Fruit fly (Drosophila melanogaster) whole organism, embryonic: Measurements from ENCODE around the gene CG43078.

Source experiments
- Ada2b ChIP-seq: fragments of 200-800 bp; sonication (Bioruptor generic); IDR thresholded peaks from 2 replicates; pipeline ENCODE4 v1.3.6; 2022; ENCODE audit warnings: missing biosample characterization, missing genetic modification characterization
- Asciz ChIP-seq: fragments of 200-800 bp; sonication (Bioruptor generic); optimal IDR thresholded peaks from 2 replicates; lab custom pipeline; 2017; ENCODE audit warnings: missing biosample characterization, mild to moderate bottlenecking, missing genetic modification characterization, missing genetic modification reagents
- BtbVII ChIP-seq: fragments of 200-800 bp; sonication (Bioruptor generic); optimal IDR thresholded peaks from 3 replicates; lab custom pipeline; 2017; ENCODE audit warnings: missing biosample characterization, mild to moderate bottlenecking, missing genetic modification characterization
- CG11456 ChIP-seq: fragments of 200-800 bp; sonication (Bioruptor generic); IDR thresholded peaks from 3 replicates; pipeline ENCODE4 v1.3.6; 2022; ENCODE audit warnings: missing biosample characterization, missing genetic modification characterization
- CG12299 ChIP-seq: fragments of 200-800 bp; sonication (Bioruptor generic); optimal IDR thresholded peaks from 2 replicates; lab custom pipeline; 2018; ENCODE audit warnings: missing biosample characterization, mild to moderate bottlenecking, missing genetic modification characterization
- CG14710 ChIP-seq: fragments of 200-800 bp; sonication (Bioruptor generic); optimal IDR thresholded peaks from 3 replicates; lab custom pipeline; 2019; ENCODE audit warnings: missing biosample characterization, mild to moderate bottlenecking, missing genetic modification characterization, moderate library complexity
- CG15269 ChIP-seq: fragments of 200-800 bp; sonication (Bioruptor generic); optimal IDR thresholded peaks from 2 replicates; lab custom pipeline; 2018; ENCODE audit warnings: missing biosample characterization, mild to moderate bottlenecking, missing genetic modification characterization, moderate library complexity
- CG15514 ChIP-seq: fragments of 200-800 bp; sonication (Bioruptor generic); optimal IDR thresholded peaks from 3 replicates; lab custom pipeline; 2017; ENCODE audit warnings: missing biosample characterization, missing genetic modification characterization, mild to moderate bottlenecking, moderate library complexity, missing genetic modification reagents
- CG16779 ChIP-seq: fragments of 200-800 bp; sonication (Bioruptor generic); IDR thresholded peaks from 2 replicates; pipeline ENCODE4 v1.3.6; 2022; ENCODE audit warnings: missing biosample characterization, missing genetic modification characterization
- CG16815 ChIP-seq: fragments of 200-800 bp; sonication (Bioruptor generic); optimal IDR thresholded peaks from 3 replicates; lab custom pipeline; 2017; ENCODE audit warnings: missing biosample characterization, mild to moderate bottlenecking, missing genetic modification characterization
- CG2199 ChIP-seq: fragments of 200-800 bp; sonication (Bioruptor generic); IDR thresholded peaks from 3 replicates; pipeline ENCODE4 v1.3.6; 2022; ENCODE audit warnings: missing biosample characterization, missing genetic modification characterization
- CG33557 ChIP-seq: fragments of 200-800 bp; sonication (Bioruptor generic); optimal IDR thresholded peaks from 2 replicates; lab custom pipeline; 2019; ENCODE audit warnings: missing biosample characterization, mild to moderate bottlenecking, missing genetic modification characterization, moderate library complexity
- CG3995 ChIP-seq: fragments of 200-800 bp; sonication (Bioruptor generic); optimal IDR thresholded peaks from 3 replicates; lab custom pipeline; 2016; ENCODE audit warnings: missing biosample characterization, missing genetic modification characterization
- CG7357 ChIP-seq: fragments of 200-800 bp; sonication (Bioruptor generic); IDR thresholded peaks from 3 replicates; pipeline ENCODE4 v1.3.6; 2022; ENCODE audit warnings: missing biosample characterization, missing genetic modification characterization
- CG7987 ChIP-seq: fragments of 200-800 bp; sonication (Bioruptor generic); optimal IDR thresholded peaks from 2 replicates; lab custom pipeline; 2018; ENCODE audit warnings: missing biosample characterization, mild to moderate bottlenecking, missing genetic modification characterization, moderate library complexity
- CG8359 ChIP-seq: fragments of 200-800 bp; sonication (Bioruptor generic); optimal IDR thresholded peaks from 2 replicates; lab custom pipeline; 2017; ENCODE audit warnings: missing biosample characterization, mild to moderate bottlenecking, missing genetic modification characterization, borderline replicate concordance
- CHES-1-like ChIP-seq: fragments of 200-800 bp; sonication (Bioruptor generic); optimal IDR thresholded peaks from 2 replicates; lab custom pipeline; 2016; ENCODE audit warnings: missing biosample characterization, missing genetic modification characterization
- CTCF ChIP-seq: fragments of 200-800 bp; sonication (Bioruptor generic); optimal IDR thresholded peaks from 2 replicates; lab custom pipeline; 2017; ENCODE audit warnings: missing biosample characterization, mild to moderate bottlenecking, missing genetic modification characterization, moderate library complexity
- Dp ChIP-seq: fragments of 200-800 bp; sonication (Bioruptor generic); optimal IDR thresholded peaks from 2 replicates; lab custom pipeline; 2018; ENCODE audit warnings: missing biosample characterization, mild to moderate bottlenecking, missing genetic modification characterization, moderate library complexity
- Dref ChIP-seq: fragments of 200-800 bp; sonication (Bioruptor generic); IDR thresholded peaks from 2 replicates; pipeline ENCODE4 v1.3.6; 2022; ENCODE audit warnings: missing biosample characterization, missing genetic modification characterization
- Eip74EF ChIP-seq, 2 experiments: fragments of 200-800 bp in 1 of 2; fragments of >200 bp in 1 of 2; sonication (Bioruptor generic) in 1 of 2; optimal IDR thresholded peaks; 2 replicates each; lab custom pipeline; 2017 to 2019; ENCODE audit warnings: missing biosample characterization in 2 of 2, missing genetic modification characterization in 2 of 2, mild to moderate bottlenecking in 1 of 2, moderate library complexity in 1 of 2
- Fer2 ChIP-seq: fragments of 200-800 bp; sonication (Bioruptor generic); optimal IDR thresholded peaks from 2 replicates; lab custom pipeline; 2018; ENCODE audit warnings: missing biosample characterization, mild to moderate bottlenecking, missing genetic modification characterization, moderate library complexity
- Max ChIP-seq: fragments of 200-800 bp; sonication (Bioruptor generic); optimal IDR thresholded peaks from 2 replicates; lab custom pipeline; 2016; ENCODE audit warnings: missing biosample characterization, mild to moderate bottlenecking, missing genetic modification characterization
- Med ChIP-seq: fragments of 200-800 bp; sonication (Bioruptor generic); peaks from one replicate; lab custom pipeline; 2016; ENCODE audit warnings: missing biosample characterization, missing genetic modification characterization, mild to moderate bottlenecking, inconsistent platforms, moderate library complexity
- Rx ChIP-seq: fragments of 200-800 bp; sonication (Bioruptor generic); IDR thresholded peaks from 2 replicates; pipeline ENCODE4 v1.3.6; 2022; ENCODE audit warnings: missing biosample characterization, missing genetic modification characterization
- Sox102F ChIP-seq: fragments of 200-800 bp; sonication (Bioruptor generic); optimal IDR thresholded peaks from 2 replicates; lab custom pipeline; 2018; ENCODE audit warnings: missing biosample characterization, mild to moderate bottlenecking, missing genetic modification characterization, moderate library complexity
- Trl ChIP-seq, 3 experiments: fragments of >200 bp in 2 of 3; fragments of 200-800 bp in 1 of 3; sonication (Bioruptor generic) in 1 of 3; optimal IDR thresholded peaks; 2 replicates in 1 of 3; 3 replicates in 2 of 3; lab custom pipeline; 2016 to 2017; ENCODE audit warnings: missing biosample characterization in 1 of 3, missing genetic modification characterization in 1 of 3
- Xrp1 ChIP-seq: fragments of 200-800 bp; sonication (Bioruptor generic); IDR thresholded peaks from 2 replicates; pipeline ENCODE4 v1.3.6; 2022; ENCODE audit warnings: missing biosample characterization, missing genetic modification characterization
- YL-1 ChIP-seq: fragments of 200-800 bp; sonication (Bioruptor generic); optimal IDR thresholded peaks from 3 replicates; lab custom pipeline; 2017; ENCODE audit warnings: missing biosample characterization, mild to moderate bottlenecking, missing genetic modification characterization
- crp ChIP-seq, 2 experiments: fragments of 200-800 bp; sonication (Bioruptor generic); optimal IDR thresholded peaks; 2 replicates in 1 of 2; 3 replicates in 1 of 2; lab custom pipeline; 2017; ENCODE audit warnings: missing biosample characterization in 2 of 2, missing genetic modification characterization in 2 of 2, mild to moderate bottlenecking in 1 of 2, moderate library complexity in 1 of 2
- dimm ChIP-seq: fragments of 200-800 bp; sonication (Bioruptor generic); IDR thresholded peaks from 2 replicates; pipeline ENCODE4 v1.3.6; 2022; ENCODE audit warnings: missing biosample characterization, missing genetic modification characterization
- dmrt99B ChIP-seq: fragments of 200-800 bp; sonication (Bioruptor generic); optimal IDR thresholded peaks from 2 replicates; lab custom pipeline; 2018; ENCODE audit warnings: missing biosample characterization, mild to moderate bottlenecking, missing genetic modification characterization, moderate library complexity
- eve ChIP-seq, 2 experiments: fragments of >200 bp; optimal IDR thresholded peaks; 2 replicates each; lab custom pipeline; 2017; ENCODE audit warnings: missing biosample characterization in 2 of 2, missing genetic modification characterization in 2 of 2
- ewg ChIP-seq: fragments of 200-800 bp; sonication (Bioruptor generic); optimal IDR thresholded peaks from 3 replicates; lab custom pipeline; 2017; ENCODE audit warnings: mild to moderate bottlenecking, missing biosample characterization, missing genetic modification reagents, missing genetic modification characterization
- fd96Cb ChIP-seq: fragments of 200-800 bp; sonication (Bioruptor generic); optimal IDR thresholded peaks from 2 replicates; lab custom pipeline; 2018; ENCODE audit warnings: missing biosample characterization, mild to moderate bottlenecking, missing genetic modification characterization, moderate library complexity
- fru ChIP-seq: fragments of >200 bp; optimal IDR thresholded peaks from 2 replicates; lab custom pipeline; 2017
- insv ChIP-seq, 2 experiments: fragments of 200-800 bp; sonication (Bioruptor generic); optimal IDR thresholded peaks; 3 replicates each; lab custom pipeline; 2016 to 2018; ENCODE audit warnings: missing biosample characterization in 2 of 2, missing genetic modification characterization in 2 of 2
- lab ChIP-seq: fragments of 200-800 bp; sonication (Bioruptor generic); optimal IDR thresholded peaks from 3 replicates; lab custom pipeline; 2017; ENCODE audit warnings: missing biosample characterization, missing genetic modification characterization, mild to moderate bottlenecking, moderate library complexity, missing genetic modification reagents
- nerfin-1 ChIP-seq: fragments of 200-800 bp; sonication (Bioruptor generic); optimal IDR thresholded peaks from 3 replicates; lab custom pipeline; 2019; ENCODE audit warnings: missing biosample characterization, mild to moderate bottlenecking, missing genetic modification characterization, moderate library complexity
- pzg ChIP-seq: fragments of 200-800 bp; sonication (Bioruptor generic); optimal IDR thresholded peaks from 3 replicates; lab custom pipeline; 2018; ENCODE audit warnings: missing biosample characterization, mild to moderate bottlenecking, missing genetic modification characterization, moderate library complexity
- sd ChIP-seq: fragments of 200-800 bp; sonication (Bioruptor generic); optimal IDR thresholded peaks from 3 replicates; lab custom pipeline; 2018; ENCODE audit warnings: missing biosample characterization, mild to moderate bottlenecking, missing genetic modification characterization, moderate library complexity
- sr ChIP-seq: fragments of 200-800 bp; sonication (Bioruptor generic); IDR thresholded peaks from 3 replicates; pipeline ENCODE4 v1.3.6; 2022; ENCODE audit warnings: missing biosample characterization, missing genetic modification characterization
- tio ChIP-seq: fragments of 200-800 bp; sonication (Bioruptor generic); optimal IDR thresholded peaks from 2 replicates; lab custom pipeline; 2017; ENCODE audit warnings: missing biosample characterization, missing genetic modification characterization, inconsistent platforms
- tll ChIP-seq, 2 experiments: fragments of 200-800 bp in 1 of 2; fragments of >200 bp in 1 of 2; sonication (Bioruptor generic) in 1 of 2; optimal IDR thresholded peaks; 2 replicates each; lab custom pipeline; 2017 to 2019; ENCODE audit warnings: missing biosample characterization in 2 of 2, missing genetic modification characterization in 2 of 2, mild to moderate bottlenecking in 1 of 2, moderate library complexity in 1 of 2
- trem ChIP-seq: fragments of 200-800 bp; optimal IDR thresholded peaks from 3 replicates; lab custom pipeline; 2019; ENCODE audit warnings: missing biosample characterization, mild to moderate bottlenecking, missing genetic modification characterization, moderate library complexity
- trh ChIP-seq: fragments of 200-800 bp; sonication (Bioruptor generic); optimal IDR thresholded peaks from 2 replicates; lab custom pipeline; 2016; ENCODE audit warnings: missing biosample characterization, missing genetic modification characterization
- tx ChIP-seq: fragments of 200-800 bp; sonication (Bioruptor generic); optimal IDR thresholded peaks from 2 replicates; lab custom pipeline; 2016; ENCODE audit warnings: missing biosample characterization, missing genetic modification characterization
- wdn ChIP-seq: fragments of 200-800 bp; sonication (Bioruptor generic); IDR thresholded peaks from 2 replicates; pipeline ENCODE4 v1.3.6; 2022; ENCODE audit warnings: missing biosample characterization, missing genetic modification characterization

Gene CG43078

DNA sequence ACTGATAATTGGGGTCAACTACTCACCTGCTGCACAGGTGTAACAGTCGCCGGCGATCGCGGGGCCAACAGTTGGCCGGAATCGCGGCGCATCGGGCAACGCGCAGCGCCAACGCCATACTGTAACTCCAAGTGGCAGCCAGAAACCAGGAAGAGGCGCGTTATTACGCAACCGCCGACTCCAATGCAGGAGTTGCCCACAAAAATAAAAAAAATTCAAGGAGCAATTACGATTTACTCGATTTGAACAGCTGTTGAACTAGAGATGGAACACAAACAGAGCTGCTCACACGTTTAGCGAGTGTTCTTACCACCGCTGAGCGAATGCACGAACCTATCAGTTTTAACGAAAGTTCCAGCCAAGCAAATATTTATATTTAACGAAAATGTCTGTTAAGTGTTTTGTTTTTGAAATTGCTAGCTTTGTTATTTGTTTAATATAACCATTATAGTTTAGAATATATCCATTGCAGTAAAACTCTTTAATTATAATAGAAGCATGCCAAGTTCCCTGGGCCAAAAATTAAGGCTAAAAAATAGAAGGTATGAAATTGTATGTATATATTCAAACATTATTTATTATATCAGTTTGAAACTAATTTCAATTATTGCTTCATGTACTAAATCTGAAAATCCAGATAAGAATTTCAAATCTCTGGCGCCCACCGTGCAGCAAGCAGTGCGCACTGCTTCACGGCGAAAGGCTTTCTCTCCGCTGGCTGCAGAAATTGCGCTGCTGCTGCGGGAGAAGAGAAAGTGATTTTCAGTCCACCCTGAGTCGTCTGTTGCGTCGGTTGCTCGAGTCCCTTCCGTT, 27.5 kb downstream of the CG43078 start, which contains the start of the genes CG5989 and CG6282 (continued):
- TF ChIP-seq Dp (peak; percentile 64), lab (GFP tag; lab: Kevin White, UChicago) (peak; percentile 71), CG7357 (GFP tag; lab: Robert Waterston, UW) (no peak), insv (GFP tag; optimal IDR thresholded peaks at IDR 0.05; lab: Kevin White, UChicago) (no peak), fd96Cb (tag; lab: Kevin White, UChicago) (no peak), nerfin-1 (tag; lab: Kevin White, UChicago) (no peak), Xrp1 (GFP tag; lab: Robert Waterston, UW) (peak; percentile 57), Med (GFP tag; lab: Kevin White, UChicago) (peak; percentile 77), crp (GFP tag; optimal IDR thresholded peaks at IDR 0.05; lab: Kevin White, UChicago) (peak; percentile 89 to 98), Asciz (GFP tag; lab: Kevin White, UChicago) (no peak), Dref (GFP tag; lab: Robert Waterston, UW) (peak; percentile 60), CG11456 (GFP tag; lab: Robert Waterston, UW) (peak; percentile 63; the same call in 2 of the 3 replicates), Max (GFP tag; lab: Kevin White, UChicago) (peak; percentile 52), CHES-1-like (GFP tag; lab: Kevin White, UChicago) (no peak), tll (GFP tag; optimal IDR thresholded peaks at IDR 0.05; lab: Kevin White, UChicago) (no peak), Fer2 (tag; lab: Kevin White, UChicago) (no peak), dimm (no peak), Sox102F (GFP tag; lab: Kevin White, UChicago) (peak; percentile 45), CG2199 (GFP tag; lab: Robert Waterston, UW) (no peak), tio (GFP tag; lab: Kevin White, UChicago) (no peak), CG14710 (tag; lab: Kevin White, UChicago) (peak; percentile 61), Trl (optimal IDR thresholded peaks at IDR 0.05; lab: Kevin White, UChicago) (no peak), Trl (GFP tag; optimal IDR thresholded peaks at IDR 0.05; lab: Kevin White, UChicago) (no peak), Rx (GFP tag; lab: Robert Waterston, UW) (no peak), CG16779 (GFP tag; lab: Robert Waterston, UW) (peak; percentile 62; the same call in 1 of the 2 replicates), Eip74EF (GFP tag; optimal IDR thresholded peaks at IDR 0.05; lab: Kevin White, UChicago) (no peak), tx (no peak), sd (tag; lab: Kevin White, UChicago) (peak; percentile 82), CG12299 (tag; lab: Kevin White, UChicago) (peak; percentile 32), CG8359 (GFP tag; lab: Kevin White, UChicago) (no peak), BtbVII (GFP tag; lab: Kevin White, UChicago) (peak; percentile 17), wdn (GFP tag; lab: Robert Waterston, UW) (peak; percentile 51; the same call in 1 of the 2 replicates), sr (GFP tag; lab: Robert Waterston, UW) (no peak), CG33557 (GFP tag; lab: Kevin White, UChicago) (no peak), CG15514 (GFP tag; lab: Kevin White, UChicago) (peak; percentile 77), dmrt99B (tag; lab: Kevin White, UChicago) (no peak), CG16815 (no peak), trem (tag; lab: Kevin White, UChicago) (peak; percentile 84), Ada2b (peak; percentile 17; the same call in 1 of the 2 replicates), CG3995 (no peak), YL-1 (GFP tag; lab: Kevin White, UChicago) (peak; percentile 24), CG7987 (GFP tag; lab: Kevin White, UChicago) (no peak), trh (GFP tag; lab: Kevin White, UChicago) (no peak), fru (lab: Kevin White, UChicago) (no peak), ewg (GFP tag; lab: Kevin White, UChicago) (peak; percentile 36), CG15269 (peak; percentile 41), CTCF (GFP tag; lab: Kevin White, UChicago) (peak; percentile 58), pzg (GFP tag; lab: Kevin White, UChicago) (peak; percentile 83), eve (GFP tag; optimal IDR thresholded peaks at IDR 0.05; lab: Kevin White, UChicago) (no peak)
